Worm (Caenorhabditis elegans): ENCODE measurements around the gene srh-80.

DNA sequence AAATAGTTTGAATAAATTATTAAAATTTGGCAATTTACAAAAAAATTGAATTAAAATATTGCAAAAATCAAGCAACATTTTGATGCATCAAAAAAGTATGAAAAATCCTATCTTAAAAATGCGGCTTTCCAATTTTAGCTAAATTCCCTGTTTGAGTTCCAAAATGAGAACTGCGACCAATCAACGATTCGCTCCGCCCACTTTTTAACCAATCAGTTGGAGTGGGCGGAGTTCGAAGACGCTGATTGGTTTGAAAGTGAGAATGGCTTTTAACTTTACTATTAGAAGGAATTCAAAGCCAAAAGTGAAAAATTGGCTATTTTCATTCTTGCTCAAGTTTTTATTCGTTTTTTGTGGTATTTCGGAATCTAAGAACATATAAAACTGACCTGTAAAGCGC, 27.8 kb downstream of the srh-80 start:
- TF ChIP-seq lsy-2 (tag; optimal IDR thresholded peaks at IDR 0.05) (no peak), elt-3 (tag; optimal IDR thresholded peaks at IDR 0.05) (no peak), sem-2 (GFP tag; optimal IDR thresholded peaks at IDR 0.05) (no peak), sptf-1 (tag; optimal IDR thresholded peaks at IDR 0.05) (no peak), snpc-4 (tag; optimal IDR thresholded peaks at IDR 0.05) (no peak), elt-1 (tag; optimal IDR thresholded peaks at IDR 0.05; ENCODE audit: borderline replicate concordance, insufficient read depth) (no peak), nhr-28 (tag; optimal IDR thresholded peaks at IDR 0.05) (no peak), mep-1 (tag; optimal IDR thresholded peaks at IDR 0.05) (no peak), nhr-76 (tag; optimal IDR thresholded peaks at IDR 0.05) (no peak), unc-62 (GFP tag; optimal IDR thresholded peaks at IDR 0.05) (no peak), ces-1 (GFP tag; optimal IDR thresholded peaks at IDR 0.05) (no peak), ceh-39 (tag; optimal IDR thresholded peaks at IDR 0.05) (no peak)

Data from whole organism, mixed stage, embryonic.